Worm (Caenorhabditis elegans) whole organism, L3 larva: ENCODE data around the gene C26D10.6.

Experiments used
- R02D3.7 ChIP-seq: fragments of 150-350 bp; optimal IDR thresholded peaks from 2 replicates; lab custom pipeline; 2014; ENCODE audit warnings: missing biosample characterization, missing genetic modification characterization
- ZK546.5 ChIP-seq: sonication (generic microtip); optimal IDR thresholded peaks from 2 replicates; lab custom pipeline; 2017; ENCODE audit warnings: missing biosample characterization, missing genetic modification characterization
- aly-2 ChIP-seq: fragments of 150-350 bp; optimal IDR thresholded peaks from 2 replicates; lab custom pipeline; 2014; ENCODE audit warnings: missing biosample characterization, missing genetic modification characterization
- ama-1 ChIP-seq: fragments of 150-350 bp; optimal IDR thresholded peaks from 2 replicates; lab custom pipeline; 2018
- ceh-16 ChIP-seq: sonication (generic microtip); optimal IDR thresholded peaks from 2 replicates; lab custom pipeline; 2017; ENCODE audit warnings: missing biosample characterization, missing genetic modification characterization
- daf-12 ChIP-seq: fragments of 150-350 bp; optimal IDR thresholded peaks from 2 replicates; lab custom pipeline; 2014; ENCODE audit warnings: missing biosample characterization, missing genetic modification reagents, missing genetic modification characterization
- egl-27 ChIP-seq: sonication (generic microtip); optimal IDR thresholded peaks from 4 replicates; lab custom pipeline; 2017; ENCODE audit warnings: missing biosample characterization, missing genetic modification reagents, missing genetic modification characterization
- egl-5 ChIP-seq: fragments of 150-350 bp; optimal IDR thresholded peaks from 2 replicates; lab custom pipeline; 2017; ENCODE audit warnings: missing biosample characterization, missing genetic modification reagents, missing genetic modification characterization, inconsistent platforms
- elt-1 ChIP-seq: fragments of 150-350 bp; optimal IDR thresholded peaks from 2 replicates; lab custom pipeline; 2014; ENCODE audit warnings: missing biosample characterization, missing genetic modification characterization
- elt-2 ChIP-seq: sonication (generic microtip); optimal IDR thresholded peaks from 2 replicates; lab custom pipeline; 2016; ENCODE audit warnings: missing genetic modification reagents, mild to moderate bottlenecking, missing genetic modification characterization, missing compliant biosample characterization
- elt-3 ChIP-seq, 3 experiments: fragments of 150-350 bp in 1 of 3; sonication (generic microtip) in 2 of 3; optimal IDR thresholded peaks; 2 replicates in 2 of 3; 4 replicates in 1 of 3; lab custom pipeline; 2014 to 2017; ENCODE audit warnings: missing biosample characterization in 3 of 3, missing genetic modification characterization in 3 of 3
- eor-1 ChIP-seq, 2 experiments: fragments of 150-350 bp; optimal IDR thresholded peaks; 2 replicates each; lab custom pipeline; 2014 to 2018; ENCODE audit warnings: missing biosample characterization in 2 of 2, missing genetic modification characterization in 2 of 2
- fkh-10 ChIP-seq: sonication (generic microtip); optimal IDR thresholded peaks from 2 replicates; lab custom pipeline; 2017; ENCODE audit warnings: missing biosample characterization, missing genetic modification reagents, missing genetic modification characterization
- fkh-2 ChIP-seq: fragments of 150-350 bp; optimal IDR thresholded peaks from 2 replicates; lab custom pipeline; 2014; ENCODE audit warnings: missing biosample characterization, missing genetic modification reagents, missing genetic modification characterization
- fos-1 ChIP-seq: fragments of 150-350 bp; optimal IDR thresholded peaks from 2 replicates; lab custom pipeline; 2014; ENCODE audit warnings: missing biosample characterization, missing genetic modification characterization
- jun-1 ChIP-seq: fragments of 150-350 bp; optimal IDR thresholded peaks from 2 replicates; lab custom pipeline; 2014; ENCODE audit warnings: missing biosample characterization, missing genetic modification reagents, missing genetic modification characterization
- lin-15B ChIP-seq: fragments of 150-350 bp; optimal IDR thresholded peaks from 2 replicates; lab custom pipeline; 2014; ENCODE audit warnings: missing biosample characterization, missing genetic modification characterization
- lin-39 ChIP-seq: fragments of 150-350 bp; optimal IDR thresholded peaks from 2 replicates; lab custom pipeline; 2018; ENCODE audit warnings: missing biosample characterization, missing genetic modification reagents, missing genetic modification characterization
- lsy-12 ChIP-seq: sonication (generic microtip); optimal IDR thresholded peaks from 2 replicates; lab custom pipeline; 2016; ENCODE audit warnings: mild to moderate bottlenecking, missing genetic modification characterization, missing compliant biosample characterization
- mdl-1 ChIP-seq: fragments of 150-350 bp; optimal IDR thresholded peaks from 2 replicates; lab custom pipeline; 2014; ENCODE audit warnings: missing biosample characterization, missing genetic modification characterization
- mml-1 ChIP-seq: fragments of 150-350 bp; sonication (generic microtip); optimal IDR thresholded peaks from 3 replicates; lab custom pipeline; 2014; ENCODE audit warnings: missing biosample characterization, missing genetic modification characterization
- nfya-1 ChIP-seq: sonication (generic microtip); optimal IDR thresholded peaks from 2 replicates; lab custom pipeline; 2017; ENCODE audit warnings: missing genetic modification characterization, mild to moderate bottlenecking, missing compliant biosample characterization, antibody characterized with exemption, moderate library complexity; ENCODE audit not compliant: insufficient read depth
- nhr-11 ChIP-seq: fragments of 150-350 bp; optimal IDR thresholded peaks from 2 replicates; lab custom pipeline; 2014; ENCODE audit warnings: missing biosample characterization, missing genetic modification characterization
- nhr-12 ChIP-seq: fragments of 150-350 bp; optimal IDR thresholded peaks from 2 replicates; lab custom pipeline; 2014; ENCODE audit warnings: missing biosample characterization, missing genetic modification characterization
- nhr-23 ChIP-seq: fragments of 150-350 bp; optimal IDR thresholded peaks from 2 replicates; lab custom pipeline; 2014; ENCODE audit warnings: missing biosample characterization, missing genetic modification reagents, missing genetic modification characterization
- nhr-237 ChIP-seq: fragments of 150-350 bp; optimal IDR thresholded peaks from 2 replicates; lab custom pipeline; 2014; ENCODE audit warnings: missing biosample characterization, missing genetic modification characterization
- nhr-25 ChIP-seq: sonication (generic microtip); optimal IDR thresholded peaks from 2 replicates; lab custom pipeline; 2017; ENCODE audit warnings: missing biosample characterization, missing genetic modification characterization
- nhr-28 ChIP-seq: fragments of 150-350 bp; optimal IDR thresholded peaks from 2 replicates; lab custom pipeline; 2014; ENCODE audit warnings: missing biosample characterization, missing genetic modification characterization
- nhr-43 ChIP-seq: sonication (generic microtip); optimal IDR thresholded peaks from 2 replicates; lab custom pipeline; 2016; ENCODE audit warnings: mild to moderate bottlenecking, missing genetic modification characterization, missing compliant biosample characterization; ENCODE audit not compliant: poor library complexity, severe bottlenecking
- nhr-67 ChIP-seq: fragments of 150-350 bp; optimal IDR thresholded peaks from 2 replicates; lab custom pipeline; 2014; ENCODE audit warnings: missing biosample characterization, missing genetic modification characterization
- nhr-76 ChIP-seq: fragments of 150-350 bp; sonication (generic microtip); optimal IDR thresholded peaks from 5 replicates; lab custom pipeline; 2014; ENCODE audit warnings: missing biosample characterization, missing genetic modification characterization
- nhr-77 ChIP-seq: fragments of 150-350 bp; optimal IDR thresholded peaks from 2 replicates; lab custom pipeline; 2014; ENCODE audit warnings: missing biosample characterization, missing genetic modification characterization
- pha-4 ChIP-seq: fragments of 150-350 bp; optimal IDR thresholded peaks from 2 replicates; lab custom pipeline; 2014; ENCODE audit warnings: missing biosample characterization, missing genetic modification reagents, missing genetic modification characterization
- pqm-1 ChIP-seq: fragments of 150-350 bp; optimal IDR thresholded peaks from 2 replicates; lab custom pipeline; 2017; ENCODE audit warnings: missing biosample characterization, missing genetic modification characterization, inconsistent platforms
- sea-2 ChIP-seq: fragments of 150-350 bp; sonication (generic microtip); optimal IDR thresholded peaks from 4 replicates; lab custom pipeline; 2014; ENCODE audit warnings: missing biosample characterization, missing genetic modification reagents, missing genetic modification characterization
- skn-1 ChIP-seq: fragments of 150-350 bp; optimal IDR thresholded peaks from 2 replicates; lab custom pipeline; 2014; ENCODE audit warnings: missing biosample characterization, missing genetic modification characterization
- snpc-4 ChIP-seq: fragments of 150-350 bp; optimal IDR thresholded peaks from 2 replicates; lab custom pipeline; 2014; ENCODE audit warnings: missing biosample characterization, missing genetic modification characterization
- tbx-2 ChIP-seq: sonication (generic microtip); optimal IDR thresholded peaks from 2 replicates; lab custom pipeline; 2016; ENCODE audit warnings: mild to moderate bottlenecking, missing genetic modification characterization, missing compliant biosample characterization
- unc-62 ChIP-seq: fragments of 150-350 bp; sonication (generic microtip); optimal IDR thresholded peaks from 4 replicates; lab custom pipeline; 2014; ENCODE audit warnings: missing biosample characterization, missing genetic modification reagents, missing genetic modification characterization
- zag-1 ChIP-seq: fragments of 150-350 bp; optimal IDR thresholded peaks from 2 replicates; lab custom pipeline; 2014; ENCODE audit warnings: missing biosample characterization, missing genetic modification characterization
- ztf-11 ChIP-seq: fragments of 150-350 bp; optimal IDR thresholded peaks from 2 replicates; lab custom pipeline; 2014; ENCODE audit warnings: missing biosample characterization, missing genetic modification characterization

The C26D10.6 gene

DNA sequence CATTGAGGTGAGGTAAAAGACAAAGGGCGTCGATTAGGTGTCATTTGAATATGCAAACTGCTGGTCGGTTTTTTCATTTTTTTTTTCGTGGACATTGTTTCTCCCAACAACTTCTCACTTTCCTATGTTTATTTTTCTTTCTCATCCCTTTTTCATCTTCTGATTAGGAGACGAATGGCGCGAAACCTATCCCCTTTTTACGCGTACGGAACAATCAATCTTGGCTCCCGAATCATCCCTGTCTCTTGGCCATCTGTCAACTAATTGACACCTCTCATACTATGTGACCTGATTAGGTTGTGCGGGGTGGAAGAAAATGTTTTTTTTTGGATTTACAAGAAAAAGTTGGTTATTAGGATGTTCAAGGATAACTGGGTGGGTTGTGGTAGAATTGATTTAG lies 9.7 kb downstream of the C26D10.6 start:
- TF ChIP-seq nhr-23 (tag; lab: Kevin White, UChicago) = peak; percentile 4
- no peak for TF ChIP-seq eor-1 (tag; optimal IDR thresholded peaks at IDR 0.05; lab: Kevin White, UChicago)
- TF ChIP-seq, all 47 proteins: peak for 1

DNA sequence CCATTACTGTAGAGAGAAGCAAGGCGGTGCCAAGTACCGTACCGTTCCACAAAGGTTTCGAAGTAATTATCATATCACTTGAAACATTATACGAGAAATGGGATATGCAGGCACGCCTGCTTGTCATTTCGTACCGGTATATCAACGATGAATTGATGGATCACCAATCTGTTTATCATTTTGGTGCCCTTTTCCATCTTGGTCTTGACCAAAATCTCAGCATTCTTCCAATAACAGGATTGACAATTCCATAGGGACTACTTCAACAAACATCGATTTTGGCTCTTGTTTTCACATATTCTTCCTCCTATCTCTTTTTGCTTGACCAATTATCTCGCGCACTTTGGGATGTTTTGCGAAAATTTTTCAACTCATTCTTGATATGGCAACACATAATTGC lies 15.4 kb downstream of the C26D10.6 start:
- TF ChIP-seq unc-62 = no peak
- TF ChIP-seq ztf-11 = no peak
- TF ChIP-seq snpc-4 = no peak
- no peak for TF ChIP-seq egl-5 (tag; lab: Kevin White, UChicago)
- no peak for TF ChIP-seq nhr-25 (tag; lab: Kevin White, UChicago)
- no peak for TF ChIP-seq nhr-67 (tag; lab: Kevin White, UChicago)
- TF ChIP-seq eor-1 (tag; optimal IDR thresholded peaks at IDR 0.05; lab: Kevin White, UChicago) = no peak
- no peak for TF ChIP-seq jun-1
- no peak for TF ChIP-seq fos-1 (tag; lab: Kevin White, UChicago)

DNA sequence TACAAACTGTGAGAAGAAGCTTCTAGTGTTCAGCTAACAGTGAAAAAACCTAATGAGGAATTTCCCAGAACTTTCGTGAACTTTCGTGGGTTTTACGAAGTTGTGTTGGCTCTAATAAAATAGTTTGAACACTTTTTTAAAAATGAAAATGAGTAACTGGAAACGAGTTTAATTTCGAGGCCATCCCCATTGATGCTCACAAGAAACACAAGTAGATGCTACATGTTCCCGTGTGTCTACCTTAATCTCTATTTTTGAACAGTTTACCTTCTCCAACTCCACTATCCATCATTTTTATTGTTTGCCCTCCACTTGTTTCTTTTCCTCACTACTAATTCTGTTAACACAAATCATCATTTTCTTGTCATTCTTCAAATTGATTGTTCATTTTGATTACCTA lies 20.9 kb downstream of the C26D10.6 start, which contains the start of gene C26D10.7:
Gene C26D10.7 (plus strand): TSS at position 301 of the 400 bp plus-strand sequence.
- TF ChIP-seq fos-1 (tag; lab: Kevin White, UChicago) (no peak), R02D3.7 (tag; lab: Kevin White, UChicago) (no peak), nhr-67 (tag; lab: Kevin White, UChicago) (no peak), eor-1 (tag; optimal IDR thresholded peaks at IDR 0.05; lab: Kevin White, UChicago) (no peak), nhr-25 (tag; lab: Kevin White, UChicago) (no peak), lin-39 (tag; lab: Kevin White, UChicago) (no peak), mdl-1 (no peak), pha-4 (tag; lab: Kevin White, UChicago) (no peak), zag-1 (tag; lab: Kevin White, UChicago) (no peak), nhr-237 (tag; lab: Kevin White, UChicago) (no peak), daf-12 (no peak), nfya-1 (no peak), ceh-16 (tag; lab: Kevin White, UChicago) (no peak), ama-1 (lab: Kevin White, UChicago) (no peak), nhr-12 (tag; lab: Kevin White, UChicago) (no peak)

- TF ChIP-seq daf-12 (no peak), skn-1 (no peak), egl-5 (tag; lab: Kevin White, UChicago) (no peak), nhr-28 (no peak), nhr-25 (tag; lab: Kevin White, UChicago) (no peak), aly-2 (tag; lab: Kevin White, UChicago) (no peak), lsy-12 (tag; lab: Kevin White, UChicago) (no peak), mml-1 (tag; lab: Kevin White, UChicago) (no peak), elt-1 (tag; lab: Kevin White, UChicago) (no peak), fkh-2 (tag; lab: Kevin White, UChicago) (no peak), mdl-1 (no peak), nhr-76 (no peak), nhr-11 (tag; lab: Kevin White, UChicago) (no peak), sea-2 (GFP tag; lab: Kevin White, UChicago) (no peak), nhr-12 (tag; lab: Kevin White, UChicago) (no peak), elt-3 (tag; optimal IDR thresholded peaks at IDR 0.05; lab: Kevin White, UChicago) (no peak), fkh-10 (GFP tag; lab: Kevin White, UChicago) (no peak)
Observed at ce11 chrII:8329462-8329861, 25.0 kb downstream of the C26D10.6 start, which contains the start of gene C26D10.4. Gene C26D10.4, plus strand, starts transcription at chrII:8329762.

- peak; percentile 100 for TF ChIP-seq lin-39 (tag; lab: Kevin White, UChicago)
- TF ChIP-seq ama-1 (lab: Kevin White, UChicago) = peak; percentile 43
- peak; percentile 42 for TF ChIP-seq elt-2
- no peak for TF ChIP-seq nhr-43 (tag; lab: Kevin White, UChicago)
- TF ChIP-seq mml-1 (tag; lab: Kevin White, UChicago) = no peak
- TF ChIP-seq pqm-1 (tag; lab: Kevin White, UChicago) = peak; percentile 8
- no peak for TF ChIP-seq mdl-1
- peak; percentile 96 for TF ChIP-seq pha-4 (tag; lab: Kevin White, UChicago)
- TF ChIP-seq fkh-2 (tag; lab: Kevin White, UChicago) = no peak
- TF ChIP-seq ceh-16 (tag; lab: Kevin White, UChicago) = no peak
- TF ChIP-seq nhr-23 (tag; lab: Kevin White, UChicago) = peak; percentile 77
- TF ChIP-seq unc-62 = no peak
- no peak for TF ChIP-seq egl-27 (tag; lab: Kevin White, UChicago)
- TF ChIP-seq lin-15B = peak; percentile 90
- TF ChIP-seq nhr-28 = no peak
- no peak for TF ChIP-seq sea-2 (GFP tag; lab: Kevin White, UChicago)
- peak; percentile 25 for TF ChIP-seq skn-1
- TF ChIP-seq snpc-4 = peak; percentile 42
- no peak for TF ChIP-seq nhr-77 (tag; lab: Kevin White, UChicago)
- TF ChIP-seq tbx-2 (tag; lab: Kevin White, UChicago) = no peak
- peak; percentile 86 for TF ChIP-seq nhr-25 (tag; lab: Kevin White, UChicago)
- peak; percentile 62 for TF ChIP-seq R02D3.7 (tag; lab: Kevin White, UChicago)
- no peak for TF ChIP-seq daf-12
- TF ChIP-seq egl-5 (tag; lab: Kevin White, UChicago) = peak; percentile 99
- TF ChIP-seq nhr-11 (tag; lab: Kevin White, UChicago) = no peak
- no peak for TF ChIP-seq nhr-67 (tag; lab: Kevin White, UChicago)
- TF ChIP-seq nfya-1 = peak; percentile 92
- no peak for TF ChIP-seq jun-1
- TF ChIP-seq ZK546.5 (tag; lab: Kevin White, UChicago) = no peak
Observed at ce11 chrII:8328820-8329339, 25.6 kb downstream of the C26D10.6 start, which contains the start of gene hel-1. Gene hel-1, minus strand, starts transcription at chrII:8328870.
